Fruit fly (Drosophila melanogaster) whole organism, prepupa: ENCODE results near the gene Myo10A.

ENCODE experiments used
- CG10631 ChIP-seq: fragments of 200-800 bp; sonication (Bioruptor generic); optimal IDR thresholded peaks from 2 replicates; lab custom pipeline; 2016; ENCODE audit warnings: missing biosample characterization, missing genetic modification characterization
- CG10669 ChIP-seq: fragments of 200-800 bp; sonication (Bioruptor generic); optimal IDR thresholded peaks from 3 replicates; lab custom pipeline; 2018; ENCODE audit warnings: missing biosample characterization, mild to moderate bottlenecking, missing genetic modification characterization, moderate library complexity
- CG11294 ChIP-seq: fragments of 200-800 bp; sonication (Bioruptor generic); IDR thresholded peaks from 2 replicates; pipeline ENCODE4 v1.3.6; 2022; ENCODE audit warnings: missing biosample characterization, missing genetic modification characterization
- CG11762 ChIP-seq: fragments of 200-800 bp; sonication (Bioruptor generic); optimal IDR thresholded peaks from 3 replicates; lab custom pipeline; 2016; ENCODE audit warnings: missing biosample characterization, missing genetic modification characterization; ENCODE audit not compliant: insufficient read depth
- CG11902 ChIP-seq: fragments of 200-800 bp; sonication (Bioruptor generic); optimal IDR thresholded peaks from 3 replicates; lab custom pipeline; 2016; ENCODE audit warnings: missing biosample characterization, missing genetic modification characterization
- CG15336 ChIP-seq: fragments of 200-800 bp; sonication (Bioruptor generic); IDR thresholded peaks from 2 replicates; pipeline ENCODE4 v1.3.6; 2022; ENCODE audit warnings: missing biosample characterization, missing genetic modification characterization
- CG16779 ChIP-seq: fragments of 200-800 bp; sonication (Bioruptor generic); optimal IDR thresholded peaks from 3 replicates; lab custom pipeline; 2017; ENCODE audit warnings: missing biosample characterization, mild to moderate bottlenecking, missing genetic modification characterization
- CG31627 ChIP-seq: fragments of 200-800 bp; sonication (Bioruptor generic); optimal IDR thresholded peaks from 3 replicates; lab custom pipeline; 2016; ENCODE audit warnings: missing biosample characterization, missing genetic modification characterization
- CG32006 ChIP-seq: fragments of 200-800 bp; sonication (Bioruptor generic); optimal IDR thresholded peaks from 3 replicates; lab custom pipeline; 2017; ENCODE audit warnings: missing biosample characterization, mild to moderate bottlenecking, missing genetic modification characterization
- CG34406 ChIP-seq: fragments of 200-800 bp; sonication (Bioruptor generic); optimal IDR thresholded peaks from 3 replicates; lab custom pipeline; 2016; ENCODE audit warnings: missing biosample characterization, missing genetic modification characterization
- CG3919 ChIP-seq: fragments of 200-800 bp; sonication (Bioruptor generic); optimal IDR thresholded peaks from 3 replicates; lab custom pipeline; 2016; ENCODE audit warnings: missing biosample characterization, missing genetic modification characterization
- CG4318 ChIP-seq: fragments of 200-800 bp; sonication (Bioruptor generic); optimal IDR thresholded peaks from 3 replicates; lab custom pipeline; 2017; ENCODE audit warnings: missing biosample characterization, mild to moderate bottlenecking, missing genetic modification characterization
- CG6163 ChIP-seq: fragments of 200-800 bp; sonication (Bioruptor generic); IDR thresholded peaks from 3 replicates; pipeline ENCODE4 v1.3.6; 2022; ENCODE audit warnings: missing biosample characterization, missing genetic modification characterization
- CG6276 ChIP-seq: fragments of 200-800 bp; sonication (Bioruptor generic); optimal IDR thresholded peaks from 2 replicates; lab custom pipeline; 2017; ENCODE audit warnings: missing biosample characterization, mild to moderate bottlenecking, missing genetic modification characterization
- CG6792 ChIP-seq: fragments of 200-800 bp; sonication (Bioruptor generic); optimal IDR thresholded peaks from 3 replicates; lab custom pipeline; 2016; ENCODE audit warnings: missing biosample characterization, missing genetic modification characterization
- CG6854 ChIP-seq: fragments of 200-800 bp; sonication (Bioruptor generic); optimal IDR thresholded peaks from 2 replicates; lab custom pipeline; 2017; ENCODE audit warnings: missing biosample characterization, mild to moderate bottlenecking, missing genetic modification characterization
- CG7368 ChIP-seq: fragments of 200-800 bp; sonication (Bioruptor generic); optimal IDR thresholded peaks from 3 replicates; lab custom pipeline; 2016; ENCODE audit warnings: missing biosample characterization, missing genetic modification characterization
- CG8319 ChIP-seq: fragments of 200-800 bp; sonication (Bioruptor generic); optimal IDR thresholded peaks from 3 replicates; lab custom pipeline; 2016; ENCODE audit warnings: missing biosample characterization, missing genetic modification characterization
- CG8632 ChIP-seq: fragments of 200-800 bp; sonication (Bioruptor generic); optimal IDR thresholded peaks from 3 replicates; lab custom pipeline; 2016; ENCODE audit warnings: missing biosample characterization, missing genetic modification characterization
- CG9139 ChIP-seq: fragments of 200-800 bp; sonication (Bioruptor generic); optimal IDR thresholded peaks from 3 replicates; lab custom pipeline; 2017; ENCODE audit warnings: missing biosample characterization, mild to moderate bottlenecking, missing genetic modification characterization
- Eip75B ChIP-seq: fragments of 200-800 bp; sonication (Bioruptor generic); optimal IDR thresholded peaks from 3 replicates; lab custom pipeline; 2016; ENCODE audit warnings: missing biosample characterization, missing genetic modification characterization
- Eip78C ChIP-seq: fragments of 200-800 bp; sonication (Bioruptor generic); peaks from one replicate; lab custom pipeline; 2016; ENCODE audit warnings: missing biosample characterization, missing genetic modification characterization
- Eip93F ChIP-seq: fragments of 200-800 bp; sonication (Bioruptor generic); optimal IDR thresholded peaks from 2 replicates; lab custom pipeline; 2016; ENCODE audit warnings: missing biosample characterization, mild to moderate bottlenecking, missing genetic modification characterization
- Ets21C ChIP-seq: fragments of 200-800 bp; sonication (Bioruptor generic); optimal IDR thresholded peaks from 3 replicates; lab custom pipeline; 2016; ENCODE audit warnings: missing biosample characterization, missing genetic modification characterization
- Ets96B ChIP-seq: fragments of 200-800 bp; optimal IDR thresholded peaks from 2 replicates; lab custom pipeline; 2019; ENCODE audit warnings: missing biosample characterization, mild to moderate bottlenecking, missing genetic modification characterization, moderate library complexity
- Gug ChIP-seq: fragments of 200-800 bp; sonication (Bioruptor generic); IDR thresholded peaks from 2 replicates; pipeline ENCODE4 v1.3.6; 2022; ENCODE audit warnings: missing biosample characterization, missing genetic modification characterization
- Hr38 ChIP-seq: sonication (Bioruptor generic); optimal IDR thresholded peaks from 2 replicates; lab custom pipeline; 2016; ENCODE audit warnings: missing biosample characterization, missing genetic modification characterization
- Hr39 ChIP-seq: fragments of 200-800 bp; sonication (Bioruptor generic); optimal IDR thresholded peaks from 2 replicates; lab custom pipeline; 2016; ENCODE audit warnings: missing biosample characterization, missing genetic modification characterization
- Hr4 ChIP-seq: fragments of 200-800 bp; sonication (Bioruptor generic); optimal IDR thresholded peaks from 3 replicates; lab custom pipeline; 2016; ENCODE audit warnings: missing biosample characterization, missing genetic modification characterization
- Lpt ChIP-seq: fragments of 200-800 bp; sonication (Bioruptor generic); optimal IDR thresholded peaks from 3 replicates; lab custom pipeline; 2016; ENCODE audit warnings: missing biosample characterization, missing genetic modification characterization
- Met ChIP-seq: fragments of 200-800 bp; sonication (Bioruptor generic); optimal IDR thresholded peaks from 3 replicates; lab custom pipeline; 2016; ENCODE audit warnings: missing biosample characterization, missing genetic modification characterization
- OdsH ChIP-seq: fragments of 200-800 bp; sonication (Bioruptor generic); optimal IDR thresholded peaks from 3 replicates; lab custom pipeline; 2016; ENCODE audit warnings: missing biosample characterization, missing genetic modification characterization
- Smox ChIP-seq: fragments of 200-800 bp; sonication (Bioruptor generic); optimal IDR thresholded peaks from 3 replicates; lab custom pipeline; 2016; ENCODE audit warnings: missing biosample characterization, missing genetic modification characterization
- Sox102F ChIP-seq: fragments of 200-800 bp; sonication (Bioruptor generic); optimal IDR thresholded peaks from 2 replicates; lab custom pipeline; 2016; ENCODE audit warnings: missing biosample characterization, mild to moderate bottlenecking, missing genetic modification characterization
- Sox14 ChIP-seq: fragments of 200-800 bp; sonication (Bioruptor generic); optimal IDR thresholded peaks from 3 replicates; lab custom pipeline; 2016; ENCODE audit warnings: missing biosample characterization, missing genetic modification characterization
- Sox15 ChIP-seq: fragments of 200-800 bp; sonication (Bioruptor generic); optimal IDR thresholded peaks from 3 replicates; lab custom pipeline; 2016; ENCODE audit warnings: missing biosample characterization, missing genetic modification characterization
- achi ChIP-seq: fragments of 200-800 bp; sonication (Bioruptor generic); optimal IDR thresholded peaks from 3 replicates; lab custom pipeline; 2016; ENCODE audit warnings: missing biosample characterization, missing genetic modification characterization
- acj6 ChIP-seq: fragments of 200-800 bp; sonication (Bioruptor generic); optimal IDR thresholded peaks from 3 replicates; lab custom pipeline; 2016; ENCODE audit warnings: missing biosample characterization, missing genetic modification characterization
- cyc ChIP-seq: fragments of 200-800 bp; sonication (Bioruptor generic); optimal IDR thresholded peaks from 3 replicates; lab custom pipeline; 2016; ENCODE audit warnings: missing biosample characterization, missing genetic modification characterization
- dac ChIP-seq: fragments of 200-800 bp; sonication (Bioruptor generic); optimal IDR thresholded peaks from 2 replicates; lab custom pipeline; 2017; ENCODE audit warnings: missing biosample characterization, mild to moderate bottlenecking, missing genetic modification characterization
- dsx ChIP-seq: fragments of 200-800 bp; optimal IDR thresholded peaks from 3 replicates; lab custom pipeline; 2019; ENCODE audit warnings: missing biosample characterization, mild to moderate bottlenecking, missing genetic modification characterization, moderate library complexity; ENCODE audit not compliant: poor library complexity, severe bottlenecking
- eg ChIP-seq: fragments of 200-800 bp; sonication (Bioruptor generic); IDR thresholded peaks from 3 replicates; pipeline ENCODE4 v1.3.6; 2022; ENCODE audit warnings: missing biosample characterization, missing genetic modification characterization
- esn ChIP-seq: fragments of 200-800 bp; sonication (Bioruptor generic); optimal IDR thresholded peaks from 2 replicates; lab custom pipeline; 2016; ENCODE audit warnings: missing biosample characterization, mild to moderate bottlenecking, missing genetic modification characterization, moderate library complexity
- fd59A ChIP-seq: fragments of 200-800 bp; sonication (Bioruptor generic); optimal IDR thresholded peaks from 2 replicates; lab custom pipeline; 2017; ENCODE audit warnings: missing biosample characterization, mild to moderate bottlenecking, missing genetic modification characterization, missing genetic modification reagents
- fd85E ChIP-seq: fragments of 200-800 bp; sonication (Bioruptor generic); optimal IDR thresholded peaks from 3 replicates; lab custom pipeline; 2016; ENCODE audit warnings: missing biosample characterization, missing genetic modification characterization
- fkh ChIP-seq: fragments of 200-800 bp; sonication (Bioruptor generic); optimal IDR thresholded peaks from 3 replicates; lab custom pipeline; 2017; ENCODE audit warnings: missing biosample characterization, mild to moderate bottlenecking, missing genetic modification characterization, moderate library complexity
- lz ChIP-seq: fragments of 200-800 bp; sonication (Bioruptor generic); optimal IDR thresholded peaks from 3 replicates; lab custom pipeline; 2016; ENCODE audit warnings: missing biosample characterization, missing genetic modification characterization
- pdm3 ChIP-seq: fragments of 200-800 bp; sonication (Bioruptor generic); optimal IDR thresholded peaks from 3 replicates; lab custom pipeline; 2016; ENCODE audit warnings: missing biosample characterization, missing genetic modification characterization
- spab ChIP-seq: fragments of 200-800 bp; sonication (Bioruptor generic); optimal IDR thresholded peaks from 2 replicates; lab custom pipeline; 2017; ENCODE audit warnings: missing biosample characterization, mild to moderate bottlenecking, missing genetic modification characterization, missing genetic modification reagents
- ss ChIP-seq, 2 experiments: fragments of 200-800 bp; sonication (Bioruptor generic); optimal IDR thresholded peaks; 2 replicates in 1 of 2; 3 replicates in 1 of 2; lab custom pipeline; 2017 to 2018; ENCODE audit warnings: mild to moderate bottlenecking in 2 of 2, missing biosample characterization in 2 of 2, missing genetic modification characterization in 2 of 2, moderate library complexity in 1 of 2
- svp ChIP-seq: fragments of 200-800 bp; sonication (Bioruptor generic); peaks from one replicate; lab custom pipeline; 2016; ENCODE audit warnings: missing biosample characterization, missing genetic modification characterization
- topi ChIP-seq: fragments of 200-800 bp; sonication (Bioruptor generic); optimal IDR thresholded peaks from 3 replicates; lab custom pipeline; 2016; ENCODE audit warnings: missing biosample characterization, missing genetic modification characterization
- vri ChIP-seq: fragments of 200-800 bp; sonication (Bioruptor generic); optimal IDR thresholded peaks from 3 replicates; lab custom pipeline; 2016; ENCODE audit warnings: missing biosample characterization, mild to moderate bottlenecking, missing genetic modification characterization

Gene Myo10A

DNA sequence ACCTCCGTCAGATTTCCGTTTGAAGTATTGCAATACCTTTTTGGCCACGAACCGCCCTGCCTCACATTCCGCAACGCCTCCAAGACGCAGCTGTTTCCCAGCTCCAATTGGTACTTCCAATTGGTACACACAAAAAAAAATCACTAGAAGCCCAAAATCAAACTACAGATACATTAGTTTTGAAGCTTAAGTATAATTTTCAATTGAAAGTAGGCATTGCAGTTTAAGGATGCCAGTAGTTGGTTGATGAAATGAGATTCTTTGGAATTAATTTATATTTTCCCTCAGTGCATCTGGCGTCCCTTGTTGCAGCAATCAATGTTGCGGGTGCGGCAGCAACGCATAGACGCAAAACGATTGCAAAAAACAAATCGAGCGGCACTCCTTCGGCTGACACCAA, 3.1 kb downstream of the Myo10A start:
- TF ChIP-seq svp (GFP tag; lab: Kevin White, UChicago) (peak; percentile 12), fd85E (GFP tag; lab: Kevin White, UChicago) (no peak), CG34406 (GFP tag; lab: Kevin White, UChicago) (no peak), CG16779 (no peak), CG32006 (peak; percentile 69), CG11294 (GFP tag; lab: Robert Waterston, UW) (peak; percentile 51; the same call in 1 of the 2 replicates), Ets96B (tag; lab: Kevin White, UChicago) (no peak), CG6276 (GFP tag; lab: Kevin White, UChicago) (peak; percentile 38), topi (GFP tag; lab: Kevin White, UChicago) (peak; percentile 40), CG8632 (GFP tag; lab: Kevin White, UChicago) (no peak), fkh (GFP tag; lab: Kevin White, UChicago) (no peak), cyc (peak; percentile 20), acj6 (GFP tag; lab: Kevin White, UChicago) (peak; percentile 52), vri (GFP tag; lab: Kevin White, UChicago) (no peak), lz (peak; percentile 37), dac (peak; percentile 31), CG6854 (GFP tag; lab: Kevin White, UChicago) (no peak), Ets21C (no peak), pdm3 (peak; percentile 55), Lpt (GFP tag; lab: Kevin White, UChicago) (no peak), Gug (GFP tag; lab: Robert Waterston, UW) (no peak), Eip75B (GFP tag; lab: Kevin White, UChicago) (peak; percentile 24), Smox (GFP tag; lab: Kevin White, UChicago) (peak; percentile 22), Met (peak; percentile 50), fd59A (GFP tag; lab: Kevin White, UChicago) (no peak), CG11762 (no peak), CG11902 (GFP tag; lab: Kevin White, UChicago) (no peak), Eip78C (GFP tag; lab: Kevin White, UChicago) (peak; percentile 49), Hr39 (peak; percentile 43), Sox102F (GFP tag; lab: Kevin White, UChicago) (no peak), CG10631 (GFP tag; lab: Kevin White, UChicago) (peak; percentile 30), Hr38 (GFP tag; lab: Kevin White, UChicago) (no peak), CG6792 (peak; percentile 10), eg (GFP tag; lab: Robert Waterston, UW) (peak; percentile 64), Sox15 (GFP tag; lab: Kevin White, UChicago) (no peak), CG6163 (peak; percentile 72), Sox14 (GFP tag; lab: Kevin White, UChicago) (peak; percentile 24), achi (GFP tag; lab: Kevin White, UChicago) (peak; percentile 23), CG8319 (no peak), OdsH (GFP tag; lab: Kevin White, UChicago) (peak; percentile 57), spab (no peak), esn (GFP tag; lab: Kevin White, UChicago) (peak; percentile 39), ss (GFP tag; optimal IDR thresholded peaks at IDR 0.05; lab: Kevin White, UChicago) (no peak), CG10669 (GFP tag; lab: Kevin White, UChicago) (no peak), CG4318 (GFP tag; lab: Kevin White, UChicago) (peak; percentile 28), CG7368 (GFP tag; lab: Kevin White, UChicago) (peak; percentile 31), CG15336 (GFP tag; lab: Robert Waterston, UW) (peak; percentile 61), dsx (no peak), CG3919 (peak; percentile 53), Eip93F (GFP tag; lab: Kevin White, UChicago) (no peak), CG31627 (GFP tag; lab: Kevin White, UChicago) (peak; percentile 19), Hr4 (GFP tag; lab: Kevin White, UChicago) (peak; percentile 78), CG9139 (GFP tag; lab: Kevin White, UChicago) (no peak)
